Worm (Caenorhabditis elegans) whole organism, L2 larva: ENCODE data around the gene sdz-7.

Experiments
- F13H6.1 ChIP-seq: sonication (generic microtip); optimal IDR thresholded peaks from 2 replicates; lab custom pipeline; 2016; ENCODE audit warnings: missing genetic modification characterization, missing compliant biosample characterization
- Y55F3AM.14 ChIP-seq: fragments of 200-800 bp; sonication (Bioruptor generic); optimal IDR thresholded peaks from 2 replicates; lab custom pipeline; 2018; ENCODE audit warnings: mild to moderate bottlenecking, missing genetic modification characterization, missing compliant biosample characterization
- blmp-1 ChIP-seq: sonication (generic microtip); optimal IDR thresholded peaks from 2 replicates; lab custom pipeline; 2017; ENCODE audit warnings: missing genetic modification characterization, mild to moderate bottlenecking, missing compliant biosample characterization, antibody characterized with exemption, moderate library complexity; ENCODE audit not compliant: insufficient read depth
- egl-27 ChIP-seq: sonication (generic microtip); optimal IDR thresholded peaks from 3 replicates; lab custom pipeline; 2017; ENCODE audit warnings: missing biosample characterization, missing genetic modification reagents, missing genetic modification characterization
- fos-1 ChIP-seq: fragments of 150-350 bp; optimal IDR thresholded peaks from 2 replicates; lab custom pipeline; 2014; ENCODE audit warnings: missing biosample characterization, missing genetic modification characterization
- gmeb-1 ChIP-seq: fragments of 150-350 bp; optimal IDR thresholded peaks from 2 replicates; lab custom pipeline; 2014; ENCODE audit warnings: missing biosample characterization, missing genetic modification characterization
- lin-13 ChIP-seq: fragments of 150-350 bp; optimal IDR thresholded peaks from 2 replicates; lab custom pipeline; 2014; ENCODE audit warnings: missing biosample characterization, missing genetic modification reagents, missing genetic modification characterization
- mab-5 ChIP-seq: fragments of 150-350 bp; optimal IDR thresholded peaks from 2 replicates; lab custom pipeline; 2014; ENCODE audit warnings: missing biosample characterization, missing genetic modification characterization
- mbf-1 ChIP-seq: sonication (generic microtip); optimal IDR thresholded peaks from 2 replicates; lab custom pipeline; 2017; ENCODE audit warnings: missing biosample characterization, missing genetic modification characterization
- mdl-1 ChIP-seq, 2 experiments: fragments of 150-350 bp in 1 of 2; sonication (generic microtip) in 1 of 2; optimal IDR thresholded peaks; 2 replicates each; lab custom pipeline; 2017; ENCODE audit warnings: missing biosample characterization in 2 of 2, missing genetic modification characterization in 2 of 2
- nhr-10 ChIP-seq: sonication (generic microtip); optimal IDR thresholded peaks from 2 replicates; lab custom pipeline; 2017; ENCODE audit warnings: missing biosample characterization, missing genetic modification characterization
- nhr-25 ChIP-seq: fragments of 150-350 bp; sonication (generic microtip); optimal IDR thresholded peaks from 3 replicates; lab custom pipeline; 2014; ENCODE audit warnings: missing biosample characterization, missing genetic modification characterization
- unc-39 ChIP-seq: fragments of 150-350 bp; optimal IDR thresholded peaks from 2 replicates; lab custom pipeline; 2014; ENCODE audit warnings: missing biosample characterization, missing genetic modification characterization

The sdz-7 gene

DNA sequence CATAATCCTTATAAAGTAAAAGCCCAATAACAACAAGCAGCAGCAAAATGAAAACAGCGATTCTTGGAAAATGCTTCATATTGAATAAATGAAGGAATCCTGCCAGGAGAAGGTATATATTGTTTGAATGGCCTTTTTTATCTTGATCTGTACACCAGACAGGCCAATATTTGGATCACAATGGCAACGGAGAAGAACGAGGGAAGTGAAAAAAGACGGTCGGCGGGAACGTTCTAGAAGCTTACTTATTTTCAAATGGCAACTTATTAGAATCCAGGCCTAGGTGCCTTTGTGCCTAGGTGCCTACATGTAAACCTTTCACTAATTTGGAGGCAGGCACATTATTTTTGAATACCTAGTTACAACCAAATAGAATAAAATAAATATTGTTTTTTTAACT is 50.0 kb downstream of the sdz-7 start, which contains the start of gene F54D10.8:
TSS of gene F54D10.8 (minus strand) at position 101 of the 400 bp plus-strand sequence.
- TF ChIP-seq F13H6.1 = no peak
- TF ChIP-seq nhr-10 (tag; lab: Kevin White, UChicago) = no peak
- no peak for TF ChIP-seq mbf-1
- no peak for TF ChIP-seq egl-27 (tag; lab: Kevin White, UChicago)
- no peak for TF ChIP-seq lin-13
- TF ChIP-seq mab-5 (tag; lab: Kevin White, UChicago) = no peak
- TF ChIP-seq mdl-1 (tag; optimal IDR thresholded peaks at IDR 0.05; lab: Kevin White, UChicago) = no peak
- TF ChIP-seq unc-39 (tag; lab: Kevin White, UChicago) = no peak
- TF ChIP-seq blmp-1 (tag; lab: Kevin White, UChicago) = no peak
- TF ChIP-seq fos-1 = no peak
- no peak for TF ChIP-seq nhr-25 (tag; lab: Kevin White, UChicago)
- no peak for TF ChIP-seq Y55F3AM.14
- TF ChIP-seq gmeb-1 (tag; lab: Kevin White, UChicago) = no peak
